Worm (Caenorhabditis elegans): ENCODE data around the gene apx-1.

The apx-1 gene

DNA sequence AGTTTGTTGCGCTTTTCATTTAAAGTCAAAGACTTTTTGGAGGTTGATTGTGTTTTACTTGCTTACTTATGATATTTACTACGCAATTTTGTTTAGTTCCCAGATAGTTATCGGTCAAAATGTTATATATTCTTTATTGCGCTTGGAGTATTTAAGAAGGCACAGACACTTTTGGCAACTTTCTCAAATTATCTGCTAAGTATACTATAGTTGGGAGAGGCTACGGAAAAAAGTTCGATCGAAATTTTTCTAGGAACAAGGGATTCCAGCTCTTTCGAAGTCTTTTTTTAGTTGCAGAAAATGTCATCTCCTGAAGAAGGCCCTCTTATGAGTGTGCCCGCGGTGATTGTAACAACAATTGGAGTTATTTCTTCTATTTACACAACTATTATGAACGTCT, 50.1 kb downstream of the apx-1 start, which contains the start of gene srbc-5:
Gene srbc-5, plus strand, starts transcription at position 301 of the 400 bp plus-strand sequence.
- no peak for TF ChIP-seq ahr-1 (tag; optimal IDR thresholded peaks at IDR 0.05)

DNA sequence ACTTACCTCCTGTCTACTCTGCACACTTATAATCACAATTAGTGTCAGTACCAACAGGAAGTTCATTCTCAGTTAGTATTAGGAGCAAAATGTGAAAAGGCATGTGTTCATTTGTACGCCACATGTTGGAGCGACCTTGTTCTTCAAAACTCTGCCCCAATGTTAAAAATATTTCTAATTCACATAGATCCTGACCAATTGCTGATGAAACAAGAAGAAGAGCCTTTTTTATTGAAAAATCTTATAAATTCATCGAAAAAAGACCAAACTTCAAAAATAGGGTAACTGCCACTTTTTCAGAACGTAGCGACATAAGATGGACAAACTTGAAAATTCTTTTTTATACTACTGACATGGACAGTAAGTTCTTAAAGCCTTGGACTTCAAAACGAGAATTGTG, 56.2 kb downstream of the apx-1 start, which contains the start of gene T28A11.17:
Gene T28A11.17, minus strand, starts transcription at position 101 of the 400 bp plus-strand sequence.
- TF ChIP-seq C08G9.2 (tag; optimal IDR thresholded peaks at IDR 0.05) = no peak
- no peak for TF ChIP-seq ama-1 (optimal IDR thresholded peaks at IDR 0.05)
- TF ChIP-seq odd-2 (tag; optimal IDR thresholded peaks at IDR 0.05) = no peak
- no peak for TF ChIP-seq K02D7.2 (tag; optimal IDR thresholded peaks at IDR 0.05)
- TF ChIP-seq ceh-18 (tag; optimal IDR thresholded peaks at IDR 0.05) = no peak
- no peak for TF ChIP-seq fkh-10 (GFP tag; optimal IDR thresholded peaks at IDR 0.05)
- no peak for TF ChIP-seq npax-4 (tag; optimal IDR thresholded peaks at IDR 0.05)
- no peak for TF ChIP-seq ceh-31 (tag; optimal IDR thresholded peaks at IDR 0.05)
- no peak for TF ChIP-seq ceh-30 (tag; optimal IDR thresholded peaks at IDR 0.05)
- no peak for TF ChIP-seq ceh-6 (GFP tag; optimal IDR thresholded peaks at IDR 0.05)
- no peak for TF ChIP-seq pros-1 (tag; optimal IDR thresholded peaks at IDR 0.05)
- no peak for TF ChIP-seq hlh-15 (tag; optimal IDR thresholded peaks at IDR 0.05)
- no peak for TF ChIP-seq mec-3 (tag; optimal IDR thresholded peaks at IDR 0.05; ENCODE audit: borderline replicate concordance)
- no peak for TF ChIP-seq nhr-11 (tag; optimal IDR thresholded peaks at IDR 0.05)
- no peak for TF ChIP-seq ceh-22 (tag; optimal IDR thresholded peaks at IDR 0.05)
- no peak for TF ChIP-seq ceh-34 (tag; optimal IDR thresholded peaks at IDR 0.05)
- no peak for TF ChIP-seq unc-55 (GFP tag; optimal IDR thresholded peaks at IDR 0.05)
- TF ChIP-seq ceh-45 (GFP tag; IDR thresholded peaks at IDR 0.05) = no peak
- TF ChIP-seq ztf-16 (tag; optimal IDR thresholded peaks at IDR 0.05) = no peak

DNA sequence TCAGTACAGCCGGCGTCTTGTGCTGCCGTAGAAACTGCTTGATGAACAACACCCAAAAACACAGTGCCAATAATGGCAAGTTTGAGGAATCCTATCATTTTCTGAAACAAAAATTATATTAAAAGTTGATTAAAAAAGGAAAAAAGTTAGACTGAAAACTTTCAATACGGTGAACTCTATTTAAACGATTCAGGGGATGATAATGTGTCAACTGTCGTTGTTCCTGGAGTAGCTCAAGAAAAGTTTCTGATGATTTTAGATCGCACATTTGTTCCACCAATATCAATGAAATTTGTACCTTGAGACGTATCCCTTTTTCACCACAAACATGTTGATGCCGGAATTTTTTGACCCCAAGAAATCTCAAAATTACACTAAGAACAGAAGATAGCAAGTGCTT, 58.0 kb downstream of the apx-1 start, which contains the start of gene T28A11.18:
Gene T28A11.18, minus strand, starts transcription at position 101 of the 400 bp plus-strand sequence.
- no peak for TF ChIP-seq eyg-1 (tag; optimal IDR thresholded peaks at IDR 0.05)
- TF ChIP-seq ceh-22 (tag; optimal IDR thresholded peaks at IDR 0.05) = no peak
- no peak for TF ChIP-seq nhr-11 (tag; optimal IDR thresholded peaks at IDR 0.05)
- TF ChIP-seq syd-9 (tag; optimal IDR thresholded peaks at IDR 0.05) = no peak
- no peak for TF ChIP-seq elt-2 (tag; optimal IDR thresholded peaks at IDR 0.05)
- TF ChIP-seq ceh-34 (tag; optimal IDR thresholded peaks at IDR 0.05) = no peak
- no peak for TF ChIP-seq fax-1 (tag; optimal IDR thresholded peaks at IDR 0.05)
- TF ChIP-seq che-1 (tag; optimal IDR thresholded peaks at IDR 0.05) = no peak
- no peak for TF ChIP-seq pag-3 (tag; optimal IDR thresholded peaks at IDR 0.05; ENCODE audit: borderline replicate concordance)
- TF ChIP-seq ceh-2 (tag; optimal IDR thresholded peaks at IDR 0.05) = no peak
- TF ChIP-seq unc-55 (GFP tag; optimal IDR thresholded peaks at IDR 0.05) = no peak
- TF ChIP-seq pat-9 (tag; optimal IDR thresholded peaks at IDR 0.05) = no peak
- TF ChIP-seq ztf-16 (tag; optimal IDR thresholded peaks at IDR 0.05) = no peak
- no peak for TF ChIP-seq nfya-1 (tag; optimal IDR thresholded peaks at IDR 0.05)

DNA sequence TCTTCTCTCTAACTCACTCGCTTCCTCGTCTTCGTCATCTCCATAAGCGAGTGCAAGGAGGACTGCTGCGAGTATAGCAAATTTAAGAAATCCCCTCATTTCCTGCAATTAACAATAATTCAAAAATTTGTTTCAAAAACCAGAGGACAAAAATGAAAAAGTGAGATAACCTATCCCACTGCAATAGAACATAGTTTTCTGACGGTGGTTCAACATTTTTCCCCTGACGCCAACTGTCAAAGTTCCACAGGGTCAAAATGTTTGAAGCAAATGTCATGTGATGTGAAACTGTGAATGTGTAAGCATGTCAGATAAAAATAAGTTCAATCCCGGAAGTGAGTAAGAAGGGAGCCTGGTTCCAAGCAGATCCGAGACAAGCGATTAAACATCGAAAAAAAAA, 59.4 kb downstream of the apx-1 start, which contains the start of gene T28A11.19:
Gene T28A11.19, minus strand, starts transcription at position 108 of the 400 bp plus-strand sequence.
- TF ChIP-seq gmeb-2 (tag; optimal IDR thresholded peaks at IDR 0.05) (no peak), rnt-1 (tag; optimal IDR thresholded peaks at IDR 0.05) (no peak), che-1 (tag; optimal IDR thresholded peaks at IDR 0.05) (no peak), tbx-2 (tag; optimal IDR thresholded peaks at IDR 0.05) (no peak), pag-3 (tag; optimal IDR thresholded peaks at IDR 0.05; ENCODE audit: borderline replicate concordance) (no peak), unc-3 (GFP tag; conservative IDR thresholded peaks at IDR 0.05) (no peak), unc-3 (tag; optimal IDR thresholded peaks at IDR 0.05) (no peak), ceh-45 (GFP tag; IDR thresholded peaks at IDR 0.05) (no peak), ztf-16 (tag; optimal IDR thresholded peaks at IDR 0.05) (no peak), F13H6.1 (tag; optimal IDR thresholded peaks at IDR 0.05) (no peak), ets-4 (tag; optimal IDR thresholded peaks at IDR 0.05) (no peak), sox-2 (GFP tag; IDR thresholded peaks at IDR 0.05) (no peak), hlh-30 (tag; optimal IDR thresholded peaks at IDR 0.05; ENCODE audit: insufficient read depth) (no peak), eyg-1 (tag; optimal IDR thresholded peaks at IDR 0.05) (no peak), pat-9 (tag; optimal IDR thresholded peaks at IDR 0.05) (no peak), lim-6 (tag; optimal IDR thresholded peaks at IDR 0.05) (no peak), madf-2 (tag; optimal IDR thresholded peaks at IDR 0.05) (no peak), Y22D7AL.16 (tag; optimal IDR thresholded peaks at IDR 0.05) (no peak), ceh-31 (tag; optimal IDR thresholded peaks at IDR 0.05) (no peak), nhr-11 (tag; optimal IDR thresholded peaks at IDR 0.05) (no peak)

Measured in whole organism, late embryonic.